Worm (Caenorhabditis elegans) whole organism, L3 larva: ENCODE measurements around the gene nhr-260.

Experiments
- ama-1 ChIP-seq: fragments of 150-350 bp; optimal IDR thresholded peaks from 2 replicates; lab custom pipeline; 2018
- ceh-28 ChIP-seq: fragments of 150-350 bp; optimal IDR thresholded peaks from 2 replicates; lab custom pipeline; 2014; ENCODE audit warnings: missing biosample characterization, missing genetic modification reagents, missing genetic modification characterization
- ceh-82 ChIP-seq: fragments of 150-350 bp; optimal IDR thresholded peaks from 2 replicates; lab custom pipeline; 2014; ENCODE audit warnings: missing biosample characterization, missing genetic modification characterization
- egl-5 ChIP-seq: fragments of 150-350 bp; optimal IDR thresholded peaks from 2 replicates; lab custom pipeline; 2017; ENCODE audit warnings: missing biosample characterization, missing genetic modification reagents, missing genetic modification characterization, inconsistent platforms
- fos-1 ChIP-seq: fragments of 150-350 bp; optimal IDR thresholded peaks from 2 replicates; lab custom pipeline; 2014; ENCODE audit warnings: missing biosample characterization, missing genetic modification characterization
- jun-1 ChIP-seq: fragments of 150-350 bp; optimal IDR thresholded peaks from 2 replicates; lab custom pipeline; 2014; ENCODE audit warnings: missing biosample characterization, missing genetic modification reagents, missing genetic modification characterization
- mdl-1 ChIP-seq: fragments of 150-350 bp; optimal IDR thresholded peaks from 2 replicates; lab custom pipeline; 2014; ENCODE audit warnings: missing biosample characterization, missing genetic modification characterization
- mml-1 ChIP-seq: fragments of 150-350 bp; sonication (generic microtip); optimal IDR thresholded peaks from 3 replicates; lab custom pipeline; 2014; ENCODE audit warnings: missing biosample characterization, missing genetic modification characterization
- nhr-11 ChIP-seq: fragments of 150-350 bp; optimal IDR thresholded peaks from 2 replicates; lab custom pipeline; 2014; ENCODE audit warnings: missing biosample characterization, missing genetic modification characterization
- nhr-23 ChIP-seq: fragments of 150-350 bp; optimal IDR thresholded peaks from 2 replicates; lab custom pipeline; 2014; ENCODE audit warnings: missing biosample characterization, missing genetic modification reagents, missing genetic modification characterization
- nhr-28 ChIP-seq: fragments of 150-350 bp; optimal IDR thresholded peaks from 2 replicates; lab custom pipeline; 2014; ENCODE audit warnings: missing biosample characterization, missing genetic modification characterization
- nhr-77 ChIP-seq: fragments of 150-350 bp; optimal IDR thresholded peaks from 2 replicates; lab custom pipeline; 2014; ENCODE audit warnings: missing biosample characterization, missing genetic modification characterization
- snpc-4 ChIP-seq: fragments of 150-350 bp; optimal IDR thresholded peaks from 2 replicates; lab custom pipeline; 2014; ENCODE audit warnings: missing biosample characterization, missing genetic modification characterization
- unc-39 ChIP-seq: sonication (generic microtip); optimal IDR thresholded peaks from 4 replicates; lab custom pipeline; 2017; ENCODE audit warnings: missing biosample characterization, missing genetic modification characterization

The nhr-260 gene

ce11 chrV:1460069-1460468 is 51.4 kb downstream of the nhr-260 start, which contains the start of gene hacd-1:
Gene hacd-1, plus strand, starts transcription at chrV:1460369.
- no peak for TF ChIP-seq fos-1
- no peak for TF ChIP-seq unc-39 (tag; lab: Kevin White, UChicago)
- TF ChIP-seq nhr-77 (tag; lab: Kevin White, UChicago), result no peak
- no peak for TF ChIP-seq ama-1 (lab: Kevin White, UChicago)
- no peak for TF ChIP-seq nhr-11 (tag; lab: Kevin White, UChicago)
- TF ChIP-seq nhr-23 (tag; lab: Kevin White, UChicago), result no peak
- no peak for TF ChIP-seq mdl-1 (tag; lab: Kevin White, UChicago)
- no peak for TF ChIP-seq nhr-28 (tag; lab: Kevin White, UChicago)
- TF ChIP-seq mml-1 (tag; lab: Kevin White, UChicago), result no peak
- TF ChIP-seq ceh-82 (tag; lab: Kevin White, UChicago), result no peak
- TF ChIP-seq jun-1, result no peak
- no peak for TF ChIP-seq snpc-4 (tag; lab: Kevin White, UChicago)
- no peak for TF ChIP-seq ceh-28
- no peak for TF ChIP-seq egl-5
